Worm (Caenorhabditis elegans): ENCODE measurements around the gene sre-29.

Gene sre-29

ce11 chrII:12373921-12374320, 27.8 kb downstream of the sre-29 start:
- TF ChIP-seq ceh-36 (tag; optimal IDR thresholded peaks at IDR 0.05) (no peak), ceh-13 (GFP tag; optimal IDR thresholded peaks at IDR 0.05) (no peak), F13C5.2 (tag; optimal IDR thresholded peaks at IDR 0.05) (no peak), hmbx-1 (tag; optimal IDR thresholded peaks at IDR 0.05) (no peak)

DNA sequence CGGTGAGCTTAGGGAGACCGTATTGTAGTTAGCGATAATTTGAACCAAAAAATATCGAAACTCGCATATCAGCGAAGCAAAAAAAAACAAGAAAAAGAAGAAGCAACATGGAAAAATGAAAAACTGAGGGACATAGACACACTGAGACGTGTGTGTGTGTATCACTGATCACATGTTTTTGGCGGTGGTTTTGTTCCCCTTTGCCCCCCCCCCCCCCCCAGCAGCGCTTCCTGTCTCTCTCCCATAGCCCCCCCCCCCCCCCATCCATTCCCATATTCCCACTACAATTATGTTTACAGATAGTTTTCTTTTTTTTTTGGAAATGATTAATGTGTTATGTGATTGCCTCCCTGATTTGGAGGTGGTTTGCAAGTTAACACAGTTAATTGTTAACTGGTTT, 32.5 kb downstream of the sre-29 start:
- TF ChIP-seq ceh-36 (tag; optimal IDR thresholded peaks at IDR 0.05) (no peak), hnd-1 (tag; optimal IDR thresholded peaks at IDR 0.05) (no peak), ceh-13 (GFP tag; optimal IDR thresholded peaks at IDR 0.05) (no peak), pes-1 (GFP tag; IDR thresholded peaks at IDR 0.05) (no peak), ets-7 (tag; optimal IDR thresholded peaks at IDR 0.05) (no peak), tbx-37 (GFP tag; conservative IDR thresholded peaks at IDR 0.05) (no peak), hmg-4 (GFP tag; optimal IDR thresholded peaks at IDR 0.05) (no peak), F13C5.2 (tag; optimal IDR thresholded peaks at IDR 0.05) (no peak), B0310.2 (tag; optimal IDR thresholded peaks at IDR 0.05) (no peak), hmbx-1 (tag; optimal IDR thresholded peaks at IDR 0.05) (no peak), aly-1 (tag; optimal IDR thresholded peaks at IDR 0.05) (no peak), scrt-1 (GFP tag; IDR thresholded peaks at IDR 0.05) (no peak), tbx-11 (GFP tag; IDR thresholded peaks at IDR 0.05) (no peak), flt-1 (GFP tag; IDR thresholded peaks at IDR 0.05) (no peak)

DNA sequence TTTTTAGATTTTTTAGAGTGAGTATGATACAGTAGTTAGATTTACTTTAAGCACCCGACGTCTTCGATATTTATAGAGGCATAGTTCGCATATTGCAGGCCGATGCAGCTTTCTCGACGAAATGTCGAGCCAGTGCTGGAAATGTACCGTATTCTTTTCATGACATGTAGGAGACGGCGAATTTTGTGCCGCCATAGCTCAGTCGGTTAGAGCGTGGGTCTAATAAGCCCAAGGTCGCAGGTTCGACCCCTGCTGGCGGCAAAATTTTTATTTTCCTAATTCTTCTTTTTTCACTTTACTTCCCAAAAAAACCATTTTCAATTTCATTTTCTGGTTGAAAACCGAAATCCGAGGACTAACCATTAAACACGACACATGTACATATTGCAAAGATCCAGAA, 39.4 kb downstream of the sre-29 start:
- TF ChIP-seq pes-1 (GFP tag; IDR thresholded peaks at IDR 0.05) = peak; percentile 73
- TF ChIP-seq flt-1 (GFP tag; IDR thresholded peaks at IDR 0.05) = 0 out of 2 replicates have a peak, but pooled peaks have one; percentile 31
- no peak for TF ChIP-seq ceh-36 (tag; optimal IDR thresholded peaks at IDR 0.05)

ce11 chrII:12353816-12354215, 47.9 kb downstream of the sre-29 start:
- no peak for TF ChIP-seq hnd-1 (tag; optimal IDR thresholded peaks at IDR 0.05)
- no peak for TF ChIP-seq ceh-13 (GFP tag; optimal IDR thresholded peaks at IDR 0.05)
- TF ChIP-seq sea-1 (GFP tag; conservative IDR thresholded peaks at IDR 0.05) = no peak
- TF ChIP-seq ceh-36 (tag; optimal IDR thresholded peaks at IDR 0.05) = no peak
- no peak for TF ChIP-seq ets-7 (tag; optimal IDR thresholded peaks at IDR 0.05)
- no peak for TF ChIP-seq B0310.2 (tag; optimal IDR thresholded peaks at IDR 0.05)
- TF ChIP-seq scrt-1 (GFP tag; IDR thresholded peaks at IDR 0.05) = no peak
- no peak for TF ChIP-seq pes-1 (GFP tag; IDR thresholded peaks at IDR 0.05)
- no peak for TF ChIP-seq aly-1 (tag; optimal IDR thresholded peaks at IDR 0.05)

- TF ChIP-seq ceh-36 (tag; optimal IDR thresholded peaks at IDR 0.05) (no peak), B0310.2 (tag; optimal IDR thresholded peaks at IDR 0.05) (no peak), hmg-4 (GFP tag; optimal IDR thresholded peaks at IDR 0.05) (no peak), hmbx-1 (tag; optimal IDR thresholded peaks at IDR 0.05) (no peak), pes-1 (GFP tag; IDR thresholded peaks at IDR 0.05) (no peak), aly-1 (tag; optimal IDR thresholded peaks at IDR 0.05) (no peak), ceh-13 (GFP tag; optimal IDR thresholded peaks at IDR 0.05) (no peak), sea-1 (GFP tag; conservative IDR thresholded peaks at IDR 0.05) (no peak), scrt-1 (GFP tag; IDR thresholded peaks at IDR 0.05) (no peak), F13C5.2 (tag; optimal IDR thresholded peaks at IDR 0.05) (no peak), tra-4 (tag; optimal IDR thresholded peaks at IDR 0.05) (no peak), hnd-1 (tag; optimal IDR thresholded peaks at IDR 0.05) (no peak), flt-1 (GFP tag; IDR thresholded peaks at IDR 0.05) (no peak), ama-1 (optimal IDR thresholded peaks at IDR 0.05) (no peak)
Measured at ce11 chrII:12353104-12353503, 48.6 kb downstream of the sre-29 start.

DNA sequence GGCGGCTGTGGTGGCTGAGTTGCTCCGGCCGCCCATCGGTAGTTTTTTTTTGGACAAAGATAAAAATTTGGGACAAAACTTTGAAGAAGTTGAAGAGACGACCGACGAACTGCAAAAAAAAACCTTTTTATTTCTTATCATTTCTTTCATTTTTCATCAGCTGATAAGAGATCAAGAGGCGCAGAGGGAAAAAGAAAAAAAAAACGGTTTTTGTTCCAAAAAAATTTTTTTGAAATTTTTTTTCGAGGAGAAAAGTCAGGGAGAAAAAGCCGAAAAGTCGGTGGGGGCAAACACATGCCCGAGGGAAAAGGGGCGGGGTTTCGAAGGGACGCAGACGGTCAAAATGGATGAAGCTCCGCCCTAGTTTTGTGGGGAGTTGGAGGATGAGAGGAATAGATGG, 49.6 kb downstream of the sre-29 start, which contains the start of gene ras-1:
ras-1 (minus strand) TSS at position 129 of the 400 bp plus-strand sequence.
- no peak for TF ChIP-seq aly-1 (tag; optimal IDR thresholded peaks at IDR 0.05)
- TF ChIP-seq hnd-1 (tag; optimal IDR thresholded peaks at IDR 0.05) = no peak
- no peak for TF ChIP-seq F13C5.2 (tag; optimal IDR thresholded peaks at IDR 0.05)
- no peak for TF ChIP-seq ets-7 (tag; optimal IDR thresholded peaks at IDR 0.05)
- no peak for TF ChIP-seq tra-4 (tag; optimal IDR thresholded peaks at IDR 0.05)
- TF ChIP-seq ceh-36 (tag; optimal IDR thresholded peaks at IDR 0.05) = no peak
- no peak for TF ChIP-seq tbx-11 (GFP tag; IDR thresholded peaks at IDR 0.05)
- no peak for TF ChIP-seq hmg-4 (GFP tag; optimal IDR thresholded peaks at IDR 0.05)
- no peak for TF ChIP-seq B0310.2 (tag; optimal IDR thresholded peaks at IDR 0.05)
- no peak for TF ChIP-seq ama-1 (optimal IDR thresholded peaks at IDR 0.05)
- TF ChIP-seq ceh-13 (GFP tag; optimal IDR thresholded peaks at IDR 0.05) = no peak
- no peak for TF ChIP-seq pes-1 (GFP tag; IDR thresholded peaks at IDR 0.05)
- TF ChIP-seq sea-1 (GFP tag; conservative IDR thresholded peaks at IDR 0.05) = no peak

DNA sequence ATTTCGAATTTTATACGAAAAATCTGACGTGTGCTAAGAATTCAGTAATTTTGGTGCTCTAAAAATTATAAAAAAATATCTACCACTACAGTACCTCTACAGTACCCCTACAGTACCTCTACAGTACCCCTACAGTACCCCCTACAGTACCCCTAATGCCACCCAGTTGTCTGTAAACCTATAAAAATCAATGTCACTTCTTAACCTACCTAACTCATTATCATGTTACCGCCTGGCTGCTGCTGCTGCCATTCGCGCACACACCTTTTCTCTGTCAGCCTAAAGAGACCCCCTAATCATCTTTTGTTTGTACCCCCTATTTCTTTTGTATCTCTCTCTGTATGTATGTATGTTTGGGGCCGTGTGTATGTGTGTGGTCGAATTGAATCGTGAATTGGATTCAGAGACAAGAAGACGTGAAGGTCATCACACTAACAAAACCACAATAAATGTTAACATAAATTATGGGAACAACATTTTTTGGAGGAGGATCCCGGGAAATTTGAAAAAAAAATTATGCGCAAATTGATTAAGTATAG, 50.9 kb downstream of the sre-29 start:
- TF ChIP-seq hnd-1 (tag; optimal IDR thresholded peaks at IDR 0.05) (no peak), scrt-1 (GFP tag; IDR thresholded peaks at IDR 0.05) (no peak)

- TF ChIP-seq F13C5.2 (tag; optimal IDR thresholded peaks at IDR 0.05) (no peak), aly-1 (tag; optimal IDR thresholded peaks at IDR 0.05) (no peak), ceh-36 (tag; optimal IDR thresholded peaks at IDR 0.05) (no peak), sea-1 (GFP tag; conservative IDR thresholded peaks at IDR 0.05) (no peak), tra-4 (tag; optimal IDR thresholded peaks at IDR 0.05) (no peak), tbx-37 (GFP tag; conservative IDR thresholded peaks at IDR 0.05) (no peak), pes-1 (GFP tag; IDR thresholded peaks at IDR 0.05) (no peak), B0310.2 (tag; optimal IDR thresholded peaks at IDR 0.05) (no peak), hnd-1 (tag; optimal IDR thresholded peaks at IDR 0.05) (no peak), hmbx-1 (tag; optimal IDR thresholded peaks at IDR 0.05) (no peak), ama-1 (optimal IDR thresholded peaks at IDR 0.05) (no peak), ceh-13 (GFP tag; optimal IDR thresholded peaks at IDR 0.05) (no peak), tbx-11 (GFP tag; IDR thresholded peaks at IDR 0.05) (no peak), flt-1 (GFP tag; IDR thresholded peaks at IDR 0.05) (no peak), hmg-4 (GFP tag; optimal IDR thresholded peaks at IDR 0.05) (no peak), scrt-1 (GFP tag; IDR thresholded peaks at IDR 0.05) (no peak), ets-7 (tag; optimal IDR thresholded peaks at IDR 0.05) (no peak)
Measured at ce11 chrII:12349866-12350265, 51.8 kb downstream of the sre-29 start.
